Worm (Caenorhabditis elegans) whole organism, L3 larva: ENCODE results near the gene vit-2.

Source experiments
- ZK546.5 ChIP-seq: sonication (generic microtip); optimal IDR thresholded peaks from 2 replicates; lab custom pipeline; 2017; ENCODE audit warnings: missing biosample characterization, missing genetic modification characterization
- egl-5 ChIP-seq: fragments of 150-350 bp; optimal IDR thresholded peaks from 2 replicates; lab custom pipeline; 2017; ENCODE audit warnings: missing biosample characterization, missing genetic modification reagents, missing genetic modification characterization, inconsistent platforms
- elt-1 ChIP-seq: fragments of 150-350 bp; optimal IDR thresholded peaks from 2 replicates; lab custom pipeline; 2014; ENCODE audit warnings: missing biosample characterization, missing genetic modification characterization
- elt-3 ChIP-seq, 3 experiments: fragments of 150-350 bp in 1 of 3; sonication (generic microtip) in 2 of 3; optimal IDR thresholded peaks; 2 replicates in 2 of 3; 4 replicates in 1 of 3; lab custom pipeline; 2014 to 2017; ENCODE audit warnings: missing biosample characterization in 3 of 3, missing genetic modification characterization in 3 of 3
- mdl-1 ChIP-seq: fragments of 150-350 bp; optimal IDR thresholded peaks from 2 replicates; lab custom pipeline; 2014; ENCODE audit warnings: missing biosample characterization, missing genetic modification characterization
- mml-1 ChIP-seq: fragments of 150-350 bp; sonication (generic microtip); optimal IDR thresholded peaks from 3 replicates; lab custom pipeline; 2014; ENCODE audit warnings: missing biosample characterization, missing genetic modification characterization
- nhr-12 ChIP-seq: fragments of 150-350 bp; optimal IDR thresholded peaks from 2 replicates; lab custom pipeline; 2014; ENCODE audit warnings: missing biosample characterization, missing genetic modification characterization
- nhr-67 ChIP-seq: fragments of 150-350 bp; optimal IDR thresholded peaks from 2 replicates; lab custom pipeline; 2014; ENCODE audit warnings: missing biosample characterization, missing genetic modification characterization

ce11 chrX:5111894-5112293 lies 11.1 kb downstream of the vit-2 start:
- TF ChIP-seq elt-1 = no peak
- no peak for TF ChIP-seq nhr-67 (tag; lab: Kevin White, UChicago)
- no peak for TF ChIP-seq ZK546.5 (tag; lab: Kevin White, UChicago)
- no peak for TF ChIP-seq elt-3 (tag; optimal IDR thresholded peaks at IDR 0.05; lab: Kevin White, UChicago)
- TF ChIP-seq egl-5 (tag; lab: Kevin White, UChicago) = no peak
- no peak for TF ChIP-seq mdl-1 (tag; lab: Kevin White, UChicago)
- no peak for TF ChIP-seq nhr-12 (tag; lab: Kevin White, UChicago)
- TF ChIP-seq mml-1 = no peak
